Fruit fly (Drosophila melanogaster): ENCODE measurements around the gene Sfp96F.

DNA sequence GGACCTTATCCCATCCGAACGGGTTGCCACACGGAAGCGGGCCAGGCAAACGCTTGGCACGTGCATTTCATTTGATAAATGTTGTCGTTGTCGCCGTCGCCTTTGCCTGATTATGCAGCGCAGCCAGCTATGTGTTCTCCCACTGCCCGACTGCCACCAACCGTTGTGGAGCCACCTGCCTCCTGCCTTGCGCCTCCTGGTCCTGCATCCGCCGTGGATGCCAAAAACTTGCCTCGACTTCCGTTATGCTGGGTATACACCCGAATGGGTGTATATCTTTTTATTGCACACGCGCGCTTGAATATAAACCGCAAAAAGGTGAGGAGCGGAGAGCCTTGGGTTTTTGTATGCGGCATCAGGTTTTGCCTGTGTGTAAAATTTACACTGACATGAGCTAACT is 38.2 kb downstream of the Sfp96F start:
- TF ChIP-seq CG43689 (GFP tag; IDR thresholded peaks at IDR 0.05) (no peak), gro (GFP tag; optimal IDR thresholded peaks at IDR 0.05) (no peak), pnt (GFP tag; optimal IDR thresholded peaks at IDR 0.05) (no peak), Atf6 (GFP tag; IDR thresholded peaks at IDR 0.05) (no peak), sens (GFP tag) (no peak), sqz (GFP tag; optimal IDR thresholded peaks at IDR 0.05) (no peak), sens-2 (GFP tag; IDR thresholded peaks at IDR 0.05) (no peak), br (optimal IDR thresholded peaks at IDR 0.05) (no peak)

Measured in whole organism, embryonic.